Worm (Caenorhabditis elegans) whole organism, late embryonic: ENCODE data around the gene F46G10.2.

Source experiments
- K09A11.1 ChIP-seq: sonication (generic microtip); optimal IDR thresholded peaks from 2 replicates; lab custom pipeline; 2017; ENCODE audit warnings: antibody characterized with exemption, mild to moderate bottlenecking, missing genetic modification characterization, missing compliant biosample characterization; ENCODE audit not compliant: insufficient read depth
- T23F11.4 ChIP-seq: fragments of 200-800 bp; sonication (Bioruptor generic); optimal IDR thresholded peaks from 2 replicates; lab custom pipeline; 2018; ENCODE audit warnings: mild to moderate bottlenecking, missing genetic modification characterization, missing compliant biosample characterization
- Y22D7AL.16 ChIP-seq: sonication (generic microtip); optimal IDR thresholded peaks from 2 replicates; lab custom pipeline; 2016; ENCODE audit warnings: missing genetic modification characterization, missing compliant biosample characterization
- ahr-1 ChIP-seq: sonication (generic microtip); optimal IDR thresholded peaks from 2 replicates; lab custom pipeline; 2016; ENCODE audit warnings: missing genetic modification characterization, missing compliant biosample characterization
- ama-1 ChIP-seq: fragments of 150-350 bp; optimal IDR thresholded peaks from 2 replicates; lab custom pipeline; 2014
- ceh-14 ChIP-seq: sonication (generic microtip); optimal IDR thresholded peaks from 2 replicates; lab custom pipeline; 2016; ENCODE audit warnings: missing genotype, missing genetic modification characterization, missing compliant biosample characterization
- ceh-18 ChIP-seq: sonication (generic microtip); optimal IDR thresholded peaks from 2 replicates; lab custom pipeline; 2016; ENCODE audit warnings: missing genetic modification characterization, missing compliant biosample characterization
- ceh-19 ChIP-seq: fragments of 200-800 bp; sonication (Bioruptor generic); optimal IDR thresholded peaks from 2 replicates; lab custom pipeline; 2018; ENCODE audit warnings: mild to moderate bottlenecking, missing genetic modification characterization, missing compliant biosample characterization
- ceh-2 ChIP-seq: sonication (generic microtip); optimal IDR thresholded peaks from 2 replicates; lab custom pipeline; 2016; ENCODE audit warnings: missing genotype, missing genetic modification characterization, missing compliant biosample characterization
- ceh-31 ChIP-seq: sonication (generic microtip); optimal IDR thresholded peaks from 2 replicates; lab custom pipeline; 2016; ENCODE audit warnings: missing genetic modification characterization, missing compliant biosample characterization
- ceh-34 ChIP-seq: sonication (generic microtip); optimal IDR thresholded peaks from 2 replicates; lab custom pipeline; 2016; ENCODE audit warnings: mild to moderate bottlenecking, missing genetic modification characterization, missing compliant biosample characterization
- ceh-45 ChIP-seq: fragments of 200-800 bp; sonication (Bioruptor generic); IDR thresholded peaks from 2 replicates; pipeline ENCODE4 v1.3.6; 2022; ENCODE audit warnings: missing genetic modification reagents, missing genetic modification characterization, missing compliant biosample characterization
- ceh-9 ChIP-seq: sonication (generic microtip); optimal IDR thresholded peaks from 2 replicates; lab custom pipeline; 2016; ENCODE audit warnings: mild to moderate bottlenecking, missing genetic modification characterization, inconsistent platforms, missing compliant biosample characterization
- che-1 ChIP-seq: sonication (generic microtip); optimal IDR thresholded peaks from 2 replicates; lab custom pipeline; 2016; ENCODE audit warnings: mild to moderate bottlenecking, missing genetic modification characterization, missing compliant biosample characterization
- dmd-4 ChIP-seq: sonication (generic microtip); optimal IDR thresholded peaks from 2 replicates; lab custom pipeline; 2016; ENCODE audit warnings: borderline replicate concordance, missing genetic modification characterization, missing compliant biosample characterization
- dve-1 ChIP-seq: sonication (generic microtip); optimal IDR thresholded peaks from 2 replicates; lab custom pipeline; 2017; ENCODE audit warnings: antibody characterized with exemption, mild to moderate bottlenecking, missing genetic modification characterization, missing compliant biosample characterization
- elt-2 ChIP-seq: sonication (generic microtip); optimal IDR thresholded peaks from 2 replicates; lab custom pipeline; 2016; ENCODE audit warnings: missing genetic modification reagents, missing genetic modification characterization, missing compliant biosample characterization
- elt-4 ChIP-seq: sonication (generic microtip); optimal IDR thresholded peaks from 2 replicates; lab custom pipeline; 2016; ENCODE audit warnings: missing genetic modification characterization, missing compliant biosample characterization
- gmeb-2 ChIP-seq: sonication (generic microtip); optimal IDR thresholded peaks from 2 replicates; lab custom pipeline; 2016; ENCODE audit warnings: missing genetic modification characterization, inconsistent platforms, missing compliant biosample characterization
- hlh-13 ChIP-seq: fragments of 200-800 bp; sonication (Bioruptor generic); optimal IDR thresholded peaks from 2 replicates; lab custom pipeline; 2018; ENCODE audit warnings: mild to moderate bottlenecking, missing genetic modification characterization, missing compliant biosample characterization
- hlh-30 ChIP-seq: sonication (generic microtip); optimal IDR thresholded peaks from 2 replicates; lab custom pipeline; 2017; ENCODE audit warnings: antibody characterized with exemption, missing genetic modification characterization, missing compliant biosample characterization; ENCODE audit not compliant: insufficient read depth
- hlh-8 ChIP-seq: sonication (generic microtip); optimal IDR thresholded peaks from 2 replicates; lab custom pipeline; 2016; ENCODE audit warnings: missing genotype, missing genetic modification characterization, missing compliant biosample characterization
- madf-2 ChIP-seq: sonication (generic microtip); optimal IDR thresholded peaks from 2 replicates; lab custom pipeline; 2017; ENCODE audit warnings: missing genetic modification characterization, missing compliant biosample characterization
- nfya-1 ChIP-seq: sonication (generic microtip); optimal IDR thresholded peaks from 2 replicates; lab custom pipeline; 2017; ENCODE audit warnings: missing genetic modification characterization, mild to moderate bottlenecking, missing compliant biosample characterization, antibody characterized with exemption, moderate library complexity
- odd-2 ChIP-seq: sonication (generic microtip); optimal IDR thresholded peaks from 2 replicates; lab custom pipeline; 2017; ENCODE audit warnings: antibody characterized with exemption, mild to moderate bottlenecking, missing genetic modification characterization, missing compliant biosample characterization
- pag-3 ChIP-seq: sonication (generic microtip); optimal IDR thresholded peaks from 2 replicates; lab custom pipeline; 2016; ENCODE audit warnings: missing compliant biosample characterization, missing genetic modification characterization, borderline replicate concordance
- pat-9 ChIP-seq: fragments of 200-800 bp; sonication (Bioruptor generic); optimal IDR thresholded peaks from 2 replicates; lab custom pipeline; 2018; ENCODE audit warnings: mild to moderate bottlenecking, missing genetic modification characterization, moderate library complexity, missing compliant biosample characterization
- pha-2 ChIP-seq: sonication (generic microtip); optimal IDR thresholded peaks from 2 replicates; lab custom pipeline; 2017; ENCODE audit warnings: mild to moderate bottlenecking, missing genetic modification characterization, missing compliant biosample characterization
- pros-1 ChIP-seq: fragments of 150-350 bp; optimal IDR thresholded peaks from 2 replicates; lab custom pipeline; 2014; ENCODE audit warnings: missing biosample characterization, missing genetic modification reagents, missing genetic modification characterization
- ref-2 ChIP-seq: sonication (generic microtip); optimal IDR thresholded peaks from 2 replicates; lab custom pipeline; 2016; ENCODE audit warnings: missing genetic modification characterization, missing compliant biosample characterization
- rnt-1 ChIP-seq: sonication (generic microtip); optimal IDR thresholded peaks from 2 replicates; lab custom pipeline; 2016; ENCODE audit warnings: missing genetic modification characterization, missing compliant biosample characterization
- sox-4 ChIP-seq: sonication (generic microtip); optimal IDR thresholded peaks from 2 replicates; lab custom pipeline; 2017; ENCODE audit warnings: mild to moderate bottlenecking, missing genetic modification characterization, inconsistent platforms, missing compliant biosample characterization
- ttx-3 ChIP-seq: sonication (generic microtip); optimal IDR thresholded peaks from 2 replicates; lab custom pipeline; 2016; ENCODE audit warnings: missing genetic modification reagents, missing genetic modification characterization, missing compliant biosample characterization
- unc-3 ChIP-seq, 2 experiments: fragments of 200-800 bp in 1 of 2; sonication (Bioruptor generic) in 1 of 2; sonication (generic microtip) in 1 of 2; conservative IDR thresholded peaks in 1 of 2; optimal IDR thresholded peaks in 1 of 2; 2 replicates each; pipeline versions ENCODE4 v1.3.6 to Lab custom; 2016 to 2022; ENCODE audit warnings: missing compliant biosample characterization in 2 of 2, missing genetic modification characterization in 2 of 2, missing genetic modification reagents in 1 of 2
- unc-86 ChIP-seq: sonication (generic microtip); optimal IDR thresholded peaks from 2 replicates; lab custom pipeline; 2016; ENCODE audit warnings: missing genetic modification characterization, missing compliant biosample characterization
- zip-5 ChIP-seq: sonication (generic microtip); optimal IDR thresholded peaks from 2 replicates; lab custom pipeline; 2016; ENCODE audit warnings: missing genetic modification characterization, missing compliant biosample characterization
- ztf-16 ChIP-seq: sonication (generic microtip); optimal IDR thresholded peaks from 2 replicates; lab custom pipeline; 2017; ENCODE audit warnings: missing genetic modification characterization, missing compliant biosample characterization

F46G10.2 gene

DNA sequence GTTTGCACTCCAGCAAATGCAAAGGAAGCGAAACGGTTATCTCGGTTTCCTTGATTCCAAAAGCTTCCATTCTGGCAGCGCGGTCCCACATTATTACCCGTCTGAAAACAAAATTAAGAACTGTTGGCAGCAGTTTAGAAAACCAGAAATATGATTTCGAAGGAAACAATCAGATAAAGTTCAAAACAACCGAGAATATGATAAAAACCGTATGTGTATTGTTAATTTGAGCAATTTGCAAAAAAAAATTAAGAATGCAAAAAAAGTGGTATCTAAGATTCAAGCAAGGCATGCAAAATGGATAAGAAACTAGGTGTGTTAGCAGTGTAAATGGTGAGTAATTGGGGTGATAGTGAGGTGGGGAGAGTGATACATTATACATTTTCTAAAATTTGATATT is 34.0 kb upstream of the F46G10.2 start, which contains the start of gene R04D3.4:
Gene R04D3.4 (minus strand): TSS at position 101 of the 400 bp plus-strand sequence.
- TF ChIP-seq ceh-34 (tag; lab: Kevin White, UChicago) (no peak), unc-86 (tag; lab: Kevin White, UChicago) (no peak), sox-4 (tag; lab: Kevin White, UChicago) (no peak), ceh-18 (no peak), ceh-14 (no peak), ceh-19 (no peak), elt-2 (tag; lab: Kevin White, UChicago) (no peak), ref-2 (tag; lab: Kevin White, UChicago) (no peak), ama-1 (no peak), ceh-9 (tag; lab: Kevin White, UChicago) (no peak), odd-2 (tag; lab: Kevin White, UChicago) (no peak), elt-4 (tag; lab: Kevin White, UChicago) (no peak)

DNA sequence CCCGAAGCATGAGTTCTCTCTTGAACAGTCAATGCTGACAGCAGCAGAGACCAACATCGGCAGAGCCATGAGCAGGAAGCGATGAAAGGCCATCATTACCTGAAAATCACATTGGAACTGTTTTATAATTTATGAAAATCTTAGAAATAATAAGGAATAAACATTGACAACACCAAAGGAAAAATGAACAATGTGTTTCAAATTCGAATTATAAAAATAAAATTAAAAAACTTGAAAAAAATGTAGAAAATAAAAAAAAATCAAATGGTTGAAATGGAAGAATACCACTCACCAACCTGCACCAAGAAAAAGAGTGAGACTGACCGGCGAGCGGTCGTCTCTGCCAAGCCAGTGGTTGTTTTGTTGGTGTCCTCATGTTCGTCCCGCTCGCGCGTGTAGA is 32.2 kb upstream of the F46G10.2 start, which contains the start of gene R04D3.3:
Gene R04D3.3 (minus strand): TSS at position 101 of the 400 bp plus-strand sequence.
- TF ChIP-seq rnt-1 (tag; lab: Kevin White, UChicago), result no peak
- TF ChIP-seq pros-1, result no peak
- TF ChIP-seq ahr-1 (tag; lab: Kevin White, UChicago), result no peak
- TF ChIP-seq hlh-13 (GFP tag; lab: Kevin White, UChicago), result no peak
- TF ChIP-seq gmeb-2, result no peak
- no peak for TF ChIP-seq nfya-1
- no peak for TF ChIP-seq hlh-30 (tag; lab: Kevin White, UChicago)
- no peak for TF ChIP-seq zip-5 (tag; lab: Kevin White, UChicago)
- no peak for TF ChIP-seq K09A11.1 (tag; lab: Kevin White, UChicago)
- TF ChIP-seq pag-3 (tag; lab: Kevin White, UChicago), result no peak
- TF ChIP-seq pat-9 (tag; lab: Kevin White, UChicago), result no peak
- TF ChIP-seq elt-2 (tag; lab: Kevin White, UChicago), result no peak
- TF ChIP-seq ttx-3 (tag; lab: Kevin White, UChicago), result no peak
- TF ChIP-seq T23F11.4 (GFP tag; lab: Kevin White, UChicago), result no peak
- TF ChIP-seq dmd-4 (tag; lab: Kevin White, UChicago), result no peak
- no peak for TF ChIP-seq madf-2 (tag; lab: Kevin White, UChicago)
- TF ChIP-seq ref-2 (tag; lab: Kevin White, UChicago), result no peak
- TF ChIP-seq, all 69 proteins: peak for 0

DNA sequence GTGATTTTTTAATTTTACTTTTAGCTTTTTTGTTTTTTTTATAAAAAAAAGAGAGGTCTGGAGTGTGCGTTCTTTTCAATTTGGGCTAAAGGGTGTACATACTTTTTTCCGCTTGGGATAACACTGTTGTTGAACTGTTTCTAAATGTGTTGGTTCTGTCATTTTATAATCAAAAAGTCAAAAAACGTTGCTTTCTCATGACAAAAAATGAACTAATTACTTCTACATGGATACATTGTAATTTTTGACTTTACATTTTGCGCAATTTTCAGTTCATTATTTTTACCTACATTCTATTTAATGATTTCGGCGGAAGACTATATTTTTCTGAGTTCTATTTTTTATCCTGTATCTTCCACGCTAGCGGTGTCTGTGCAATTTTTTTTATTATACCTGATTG is 31.3 kb upstream of the F46G10.2 start, which contains the start of gene srd-38:
Gene srd-38 (plus strand): TSS at position 301 of the 400 bp plus-strand sequence.
- TF ChIP-seq ceh-31 (tag; lab: Kevin White, UChicago) (no peak), dve-1 (tag; lab: Kevin White, UChicago) (no peak), ceh-2 (tag; lab: Kevin White, UChicago) (no peak), pha-2 (no peak), ceh-34 (tag; lab: Kevin White, UChicago) (no peak), hlh-13 (GFP tag; lab: Kevin White, UChicago) (no peak), ztf-16 (tag; lab: Kevin White, UChicago) (no peak), madf-2 (tag; lab: Kevin White, UChicago) (no peak), hlh-30 (tag; lab: Kevin White, UChicago) (no peak), gmeb-2 (no peak), che-1 (tag; lab: Kevin White, UChicago) (no peak), Y22D7AL.16 (tag; lab: Kevin White, UChicago) (no peak), ceh-14 (no peak), unc-86 (tag; lab: Kevin White, UChicago) (no peak), nfya-1 (no peak), pag-3 (tag; lab: Kevin White, UChicago) (no peak), hlh-8 (tag; lab: Kevin White, UChicago) (no peak), unc-3 (GFP tag; conservative IDR thresholded peaks at IDR 0.05; lab: Robert Waterston, UW) (no peak), unc-3 (tag; optimal IDR thresholded peaks at IDR 0.05; lab: Kevin White, UChicago) (no peak), ceh-45 (GFP tag; lab: Robert Waterston, UW) (no peak)
